Fruit fly (Drosophila melanogaster): ENCODE results near the gene CG15482.

The CG15482 gene

dm6 chr2L:13222225-13222648 lies 10.6 kb upstream of the CG15482 start, which contains the start of the genes Ski6 and CG16812 (continued):
- TF ChIP-seq CG32772 (GFP tag; IDR thresholded peaks at IDR 0.05) (peak; percentile 56), CG17568 (GFP tag; optimal IDR thresholded peaks at IDR 0.05) (peak; percentile 83), z (GFP tag; IDR thresholded peaks at IDR 0.05) (no peak), CG17186 (GFP tag; optimal IDR thresholded peaks at IDR 0.05) (no peak), Dip2 (GFP tag; IDR thresholded peaks at IDR 0.05) (no peak), CG31365 (tag; optimal IDR thresholded peaks at IDR 0.05) (no peak), seq (GFP tag; IDR thresholded peaks at IDR 0.05) (no peak), CG8924 (tag; optimal IDR thresholded peaks at IDR 0.05) (peak; percentile 86), CG18619 (GFP tag; optimal IDR thresholded peaks at IDR 0.05) (no peak), gfzf (GFP tag; optimal IDR thresholded peaks at IDR 0.05) (peak; percentile 58), Dfd (GFP tag; optimal IDR thresholded peaks at IDR 0.05) (no peak), CG8478 (optimal IDR thresholded peaks at IDR 0.05) (no peak), CG5953 (GFP tag; IDR thresholded peaks at IDR 0.05) (no peak), dan (GFP tag; IDR thresholded peaks at IDR 0.05) (no peak), jumu (GFP tag; optimal IDR thresholded peaks at IDR 0.05) (no peak), slou (GFP tag; optimal IDR thresholded peaks at IDR 0.05) (peak; percentile 39), CG14710 (tag; optimal IDR thresholded peaks at IDR 0.05) (peak; percentile 88), CG1024 (GFP tag; IDR thresholded peaks at IDR 0.05) (peak; percentile 22; the same call in 1 of the 2 replicates), H2.0 (GFP tag; IDR thresholded peaks at IDR 0.05) (peak; percentile 68), Neu2 (GFP tag; optimal IDR thresholded peaks at IDR 0.05; ENCODE audit: borderline replicate concordance) (no peak), gem (tag; optimal IDR thresholded peaks at IDR 0.05) (peak; percentile 89), Dek (tag; optimal IDR thresholded peaks at IDR 0.05) (peak; percentile 70), Med (GFP tag) (peak; percentile 84), Ets65A (GFP tag) (peak; percentile 79), Chrac-16 (GFP tag; optimal IDR thresholded peaks at IDR 0.05) (peak; percentile 78), CG18262 (tag; optimal IDR thresholded peaks at IDR 0.05) (peak; percentile 76), CG7928 (GFP tag; optimal IDR thresholded peaks at IDR 0.05) (no peak), CG10274 (GFP tag; optimal IDR thresholded peaks at IDR 0.05) (no peak), HmgD (GFP tag; optimal IDR thresholded peaks at IDR 0.05) (no peak), CG9817 (tag; optimal IDR thresholded peaks at IDR 0.05) (peak; percentile 78), bigmax (GFP tag; optimal IDR thresholded peaks at IDR 0.05) (no peak), CG6765 (GFP tag; optimal IDR thresholded peaks at IDR 0.05) (peak; percentile 7), ro (GFP tag; IDR thresholded peaks at IDR 0.05) (no peak), mirr (GFP tag; optimal IDR thresholded peaks at IDR 0.05) (no peak), CG10462 (GFP tag; optimal IDR thresholded peaks at IDR 0.05) (peak; percentile 40), Bdp1 (GFP tag; optimal IDR thresholded peaks at IDR 0.05) (no peak), eyg (GFP tag; optimal IDR thresholded peaks at IDR 0.05) (no peak), CG7271 (tag; optimal IDR thresholded peaks at IDR 0.05) (peak; percentile 49), CG13424 (tag; optimal IDR thresholded peaks at IDR 0.05) (peak; percentile 85), zen2 (GFP tag; IDR thresholded peaks at IDR 0.05; ENCODE audit: partially characterized antibody) (no peak), Usf (GFP tag; optimal IDR thresholded peaks at IDR 0.05) (no peak), CG16863 (GFP tag; optimal IDR thresholded peaks at IDR 0.05) (no peak), CG2889 (GFP tag; IDR thresholded peaks at IDR 0.05) (no peak), luna (GFP tag; optimal IDR thresholded peaks at IDR 0.05) (no peak), D19B (GFP tag; optimal IDR thresholded peaks at IDR 0.05) (peak; percentile 10), CG12299 (tag; optimal IDR thresholded peaks at IDR 0.05) (peak; percentile 65), Sry-δ (GFP tag; optimal IDR thresholded peaks at IDR 0.05) (peak; percentile 42), CG3065 (GFP tag; optimal IDR thresholded peaks at IDR 0.05) (peak; percentile 10), trh (GFP tag; optimal IDR thresholded peaks at IDR 0.05) (peak; percentile 36), CG12942 (GFP tag; optimal IDR thresholded peaks at IDR 0.05) (peak; percentile 60), al (GFP tag; IDR thresholded peaks at IDR 0.05) (peak; percentile 58), klu (GFP tag; IDR thresholded peaks at IDR 0.05) (peak; percentile 8; the same call in 1 of the 2 replicates), CTCF (GFP tag; optimal IDR thresholded peaks at IDR 0.05) (no peak)

All from whole organism, embryonic.